Worm (Caenorhabditis elegans): ENCODE measurements around the gene ham-3.

DNA sequence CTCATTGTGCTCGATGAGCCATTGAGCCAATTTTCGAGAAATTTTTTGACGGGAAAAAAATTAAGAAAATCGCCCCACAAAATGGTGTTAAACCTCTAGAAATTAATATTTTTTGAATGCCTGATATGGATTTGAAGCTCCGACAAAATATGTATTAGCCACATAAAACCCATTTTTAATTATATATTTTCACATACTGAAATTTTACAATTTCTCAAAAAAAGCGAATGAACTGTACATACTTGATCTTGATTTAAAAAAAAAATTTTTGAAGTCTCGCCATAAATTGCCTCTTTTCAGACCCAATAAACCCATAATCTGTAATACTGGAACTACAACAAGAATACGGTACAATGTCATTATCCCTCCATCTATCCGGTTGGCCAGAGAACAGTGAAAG, 31.9 kb downstream of the ham-3 start, which contains the start of gene nac-3:
- no peak for TF ChIP-seq dao-5 (tag; optimal IDR thresholded peaks at IDR 0.05)
- no peak for TF ChIP-seq him-1 (tag; optimal IDR thresholded peaks at IDR 0.05)
- no peak for TF ChIP-seq W03F9.2 (tag; optimal IDR thresholded peaks at IDR 0.05)
